Worm (Caenorhabditis elegans) whole organism, young adult: ENCODE measurements around the gene eri-3.

Experiments used
- chd-7 ChIP-seq: sonication (generic microtip); optimal IDR thresholded peaks from 2 replicates; lab custom pipeline; 2016; ENCODE audit warnings: mild to moderate bottlenecking, missing genetic modification characterization, moderate library complexity, missing compliant biosample characterization
- egl-44 ChIP-seq: fragments of 200-800 bp; sonication (Bioruptor generic); IDR thresholded peaks from 2 replicates; pipeline ENCODE4 v1.3.6; 2022; ENCODE audit warnings: missing genetic modification reagents, missing genetic modification characterization, missing compliant biosample characterization
- pha-4 ChIP-seq: fragments of 150-350 bp; sonication (generic microtip); optimal IDR thresholded peaks from 2 replicates; lab custom pipeline; 2014; ENCODE audit warnings: missing biosample characterization, missing genetic modification reagents, missing genetic modification characterization

DNA sequence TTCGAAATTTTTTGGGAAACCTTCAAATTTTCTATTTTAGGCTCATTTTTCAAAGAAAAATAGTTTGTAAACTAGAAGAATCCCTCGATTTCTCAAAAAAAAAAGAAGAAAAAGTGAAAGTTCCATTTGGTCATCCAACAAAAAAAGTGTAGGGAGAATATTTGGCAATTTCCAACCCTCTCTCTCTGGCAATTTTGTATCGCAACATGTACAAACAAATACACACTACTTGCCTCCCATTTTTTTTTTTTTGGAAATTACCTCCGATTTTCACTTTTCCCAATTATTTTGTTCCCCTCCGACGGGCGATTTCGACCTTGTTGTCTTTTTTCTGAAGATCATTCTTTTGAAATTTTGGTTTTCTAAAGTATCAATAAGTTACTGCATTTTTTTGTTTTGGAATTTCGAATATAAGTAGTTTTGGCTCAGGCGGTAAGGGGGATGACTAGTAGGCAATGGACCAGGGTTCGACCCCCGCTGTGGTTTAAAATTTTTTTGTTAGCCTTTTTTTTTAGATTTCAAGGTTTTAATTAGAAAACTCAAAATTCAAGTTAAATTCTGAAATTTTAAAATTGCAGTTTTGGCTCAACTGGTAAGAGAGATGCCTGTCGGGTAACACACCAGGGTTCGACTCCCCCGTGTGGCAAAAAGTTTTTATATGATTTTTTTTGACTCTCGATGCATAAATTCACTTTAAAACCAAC, 34.7 kb upstream of the eri-3 start:
- TF ChIP-seq pha-4 (tag; lab: Kevin White, UChicago), result no peak
- TF ChIP-seq egl-44 (GFP tag; lab: Robert Waterston, UW), result no peak
- TF ChIP-seq chd-7 (tag; lab: Kevin White, UChicago), result no peak
